Worm (Caenorhabditis elegans): ENCODE measurements around the gene mdt-11.

The mdt-11 gene

DNA sequence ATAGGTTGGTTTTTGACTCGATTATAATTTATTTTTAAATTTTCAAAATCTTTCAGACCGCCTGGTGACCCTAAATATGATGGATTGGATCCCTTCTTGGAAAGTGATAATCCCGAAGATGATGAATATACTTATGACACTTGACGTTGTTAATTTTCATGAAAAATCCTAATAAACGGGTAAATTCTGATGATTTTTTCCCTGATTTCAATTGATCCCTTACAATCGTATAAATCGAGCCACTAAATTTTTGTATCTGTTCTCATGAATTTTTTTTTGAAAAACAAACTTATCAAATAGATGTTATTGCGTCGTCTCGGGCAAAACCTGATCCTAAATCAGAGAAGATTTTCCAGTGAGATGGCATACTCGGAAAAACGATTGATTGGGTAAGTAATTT, 1.9 kb downstream of the mdt-11 start, which contains the start of gene R144.13:
R144.13 (plus strand) TSS at position 301 of the 400 bp plus-strand sequence.
- TF ChIP-seq tbx-8 (GFP tag; optimal IDR thresholded peaks at IDR 0.05) (no peak), elt-1 (tag; optimal IDR thresholded peaks at IDR 0.05; ENCODE audit: borderline replicate concordance, insufficient read depth) (no peak), zip-8 (tag; optimal IDR thresholded peaks at IDR 0.05) (no peak), M03D4.4 (tag; optimal IDR thresholded peaks at IDR 0.05) (no peak), ces-1 (GFP tag; optimal IDR thresholded peaks at IDR 0.05) (no peak), nhr-12 (tag; optimal IDR thresholded peaks at IDR 0.05) (no peak), flh-1 (GFP tag; optimal IDR thresholded peaks at IDR 0.05) (no peak), sem-2 (GFP tag; optimal IDR thresholded peaks at IDR 0.05) (no peak), ceh-39 (tag; optimal IDR thresholded peaks at IDR 0.05) (no peak), nhr-2 (tag; optimal IDR thresholded peaks at IDR 0.05) (no peak), lsy-2 (tag; optimal IDR thresholded peaks at IDR 0.05) (no peak), ceh-43 (GFP tag; optimal IDR thresholded peaks at IDR 0.05) (no peak)

DNA sequence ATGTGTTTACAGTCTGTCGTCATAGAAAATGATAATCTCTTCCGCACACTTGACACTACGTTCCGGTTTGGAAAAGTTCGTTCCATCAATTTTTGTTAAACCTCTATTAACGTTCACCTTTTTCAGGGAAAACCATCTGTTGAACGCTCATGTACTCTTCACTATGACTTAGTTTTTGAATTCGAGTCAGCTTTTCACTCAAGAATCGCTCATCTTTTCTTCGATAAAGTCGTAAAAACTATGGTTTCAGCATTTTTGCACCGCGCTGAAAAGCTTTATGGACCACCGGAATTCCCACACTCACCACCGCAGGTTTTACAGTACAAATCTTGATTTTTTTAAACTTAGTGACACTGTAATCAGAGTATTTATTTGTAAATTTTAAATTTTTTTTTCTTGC, 2.6 kb downstream of the mdt-11 start:
- TF ChIP-seq mep-1 (tag; optimal IDR thresholded peaks at IDR 0.05), result no peak
- TF ChIP-seq flh-1 (GFP tag; optimal IDR thresholded peaks at IDR 0.05), result no peak
- no peak for TF ChIP-seq nhr-76 (tag; optimal IDR thresholded peaks at IDR 0.05)
- no peak for TF ChIP-seq unc-120 (tag; optimal IDR thresholded peaks at IDR 0.05; ENCODE audit: poor library complexity, severe bottlenecking)
- TF ChIP-seq cnd-1 (tag; optimal IDR thresholded peaks at IDR 0.05), result no peak
- no peak for TF ChIP-seq nhr-12 (tag; optimal IDR thresholded peaks at IDR 0.05)
- TF ChIP-seq elt-3 (tag; optimal IDR thresholded peaks at IDR 0.05), result no peak
- TF ChIP-seq zip-8 (tag; optimal IDR thresholded peaks at IDR 0.05), result no peak
- no peak for TF ChIP-seq lin-32 (GFP tag; optimal IDR thresholded peaks at IDR 0.05)

DNA sequence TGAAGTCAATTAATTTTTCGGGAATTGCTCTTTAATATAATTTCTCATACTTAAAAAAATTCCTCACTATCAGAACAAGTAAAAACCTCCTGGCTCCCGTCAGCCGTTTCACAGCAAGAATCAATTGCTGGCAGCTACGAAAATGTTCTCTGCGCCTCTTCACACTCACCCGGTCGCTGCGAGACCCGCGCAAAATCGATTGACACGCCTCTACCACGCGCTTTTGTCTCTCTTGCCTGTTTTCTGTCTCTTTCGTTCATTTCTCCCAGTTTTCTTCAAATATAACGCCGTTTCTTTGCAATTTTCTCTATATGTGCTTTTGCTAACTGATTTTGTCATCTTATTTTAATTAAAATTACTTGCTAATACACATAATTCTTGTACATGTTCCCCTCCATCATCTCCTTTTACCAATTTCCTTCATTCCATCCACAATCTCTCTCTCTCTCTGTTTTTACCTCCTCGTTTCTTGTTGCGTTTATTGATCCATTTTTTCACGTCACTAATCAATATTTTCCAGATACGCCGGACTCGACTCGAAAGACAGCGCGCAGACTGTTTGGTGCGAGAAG, 3.5 kb downstream of the mdt-11 start, which contains the start of gene pcf-11:
pcf-11 (plus strand) TSS at position 522 of the 572 bp plus-strand sequence.
- TF ChIP-seq hlh-1 (tag; optimal IDR thresholded peaks at IDR 0.05) (peak; percentile 61), ceh-43 (GFP tag; optimal IDR thresholded peaks at IDR 0.05) (no peak), mab-5 (tag; optimal IDR thresholded peaks at IDR 0.05) (no peak), ham-2 (GFP tag; optimal IDR thresholded peaks at IDR 0.05) (peak; percentile 27), ceh-39 (tag; optimal IDR thresholded peaks at IDR 0.05) (peak; percentile 84), elt-1 (tag; optimal IDR thresholded peaks at IDR 0.05; ENCODE audit: borderline replicate concordance, insufficient read depth) (no peak), mep-1 (tag; optimal IDR thresholded peaks at IDR 0.05) (peak; percentile 1), ces-1 (GFP tag; optimal IDR thresholded peaks at IDR 0.05) (peak; percentile 43), lin-32 (GFP tag; optimal IDR thresholded peaks at IDR 0.05) (peak; percentile 14), sptf-1 (tag; optimal IDR thresholded peaks at IDR 0.05) (no peak), lsy-2 (tag; optimal IDR thresholded peaks at IDR 0.05) (peak; percentile 23), ceh-83 (GFP tag; optimal IDR thresholded peaks at IDR 0.05) (peak; percentile 70), unc-120 (tag; optimal IDR thresholded peaks at IDR 0.05; ENCODE audit: poor library complexity, severe bottlenecking) (peak; percentile 13), unc-62 (GFP tag; optimal IDR thresholded peaks at IDR 0.05) (peak; percentile 3)

DNA sequence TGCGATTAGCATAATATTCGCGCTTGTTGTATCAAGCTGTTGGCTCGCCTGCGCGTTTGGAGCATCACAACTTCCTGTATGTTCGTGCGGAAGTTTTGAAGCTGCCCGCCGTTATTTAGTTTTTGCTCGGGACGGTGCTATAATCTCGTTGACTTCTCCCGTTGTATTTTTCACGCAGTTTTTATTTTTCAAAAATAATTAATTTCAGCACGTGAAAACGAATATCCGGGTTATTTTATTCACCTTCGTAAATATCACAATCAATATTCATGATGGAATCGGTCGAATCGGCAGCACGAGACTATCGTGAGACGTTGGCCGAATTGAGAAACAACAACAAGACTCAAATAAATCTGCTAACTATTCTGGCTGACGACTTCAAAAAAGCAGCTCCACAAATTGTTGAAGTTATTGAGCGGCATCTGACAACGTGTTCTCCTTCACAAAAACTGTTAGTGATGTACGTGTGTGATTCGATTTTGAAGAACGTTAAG, 4.2 kb downstream of the mdt-11 start:
- TF ChIP-seq flh-1 (GFP tag; optimal IDR thresholded peaks at IDR 0.05) (no peak), pha-4 (tag; optimal IDR thresholded peaks at IDR 0.05) (no peak), ces-1 (GFP tag; optimal IDR thresholded peaks at IDR 0.05) (no peak), nhr-12 (tag; optimal IDR thresholded peaks at IDR 0.05) (no peak), blmp-1 (tag; optimal IDR thresholded peaks at IDR 0.05) (no peak), unc-39 (tag; optimal IDR thresholded peaks at IDR 0.05) (no peak), drap-1 (GFP tag; optimal IDR thresholded peaks at IDR 0.05) (no peak), unc-120 (tag; optimal IDR thresholded peaks at IDR 0.05; ENCODE audit: poor library complexity, severe bottlenecking) (no peak), ceh-39 (tag; optimal IDR thresholded peaks at IDR 0.05) (no peak), mls-2 (tag; optimal IDR thresholded peaks at IDR 0.05) (no peak), nhr-28 (tag; optimal IDR thresholded peaks at IDR 0.05) (no peak), hlh-1 (tag; optimal IDR thresholded peaks at IDR 0.05) (no peak), cnd-1 (tag; optimal IDR thresholded peaks at IDR 0.05) (no peak), M03D4.4 (tag; optimal IDR thresholded peaks at IDR 0.05) (no peak), mab-5 (tag; optimal IDR thresholded peaks at IDR 0.05) (no peak), lsy-2 (tag; optimal IDR thresholded peaks at IDR 0.05) (no peak), nhr-237 (tag; optimal IDR thresholded peaks at IDR 0.05) (no peak), ceh-43 (GFP tag; optimal IDR thresholded peaks at IDR 0.05) (no peak)

Data from whole organism, mixed stage, embryonic.